Worm (Caenorhabditis elegans): Measurements from ENCODE around the gene srx-47.
"Not testable (repeated sequence)": the region's sequence is repeated elsewhere in the genome, so short reads cannot be mapped to it uniquely, and the experiment has no call there.

DNA sequence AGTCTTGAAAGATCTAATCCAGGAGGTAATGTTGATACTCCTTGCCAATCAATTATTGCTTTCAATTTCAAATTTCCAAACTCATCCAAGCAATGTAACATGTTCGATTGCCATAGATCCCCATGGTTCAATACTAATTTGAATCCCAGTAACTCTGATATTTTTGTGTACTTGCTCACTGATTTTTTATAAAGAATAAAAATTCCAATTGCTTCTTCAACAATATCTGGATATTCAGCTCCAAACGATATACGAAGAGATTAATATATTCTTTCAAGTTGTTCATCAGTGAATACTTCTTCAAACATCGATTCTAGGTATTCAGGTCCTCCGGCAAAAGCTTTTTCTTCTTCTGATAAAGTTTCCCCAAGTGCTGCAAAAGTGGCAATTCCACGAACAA, 30.0 kb downstream of the srx-47 start, which contains the start of gene E02C12.11:
- not testable (repeated sequence) for TF ChIP-seq him-1, dao-5 (tag; optimal IDR thresholded peaks at IDR 0.05)
